Worm (Caenorhabditis elegans) whole organism, dauer: ENCODE results near the gene rpac-19.

ENCODE experiments used
- unc-62 ChIP-seq: sonication (generic microtip); optimal IDR thresholded peaks from 2 replicates; lab custom pipeline; 2017; ENCODE audit warnings: missing biosample characterization, missing genetic modification reagents, missing genetic modification characterization

The rpac-19 gene

DNA sequence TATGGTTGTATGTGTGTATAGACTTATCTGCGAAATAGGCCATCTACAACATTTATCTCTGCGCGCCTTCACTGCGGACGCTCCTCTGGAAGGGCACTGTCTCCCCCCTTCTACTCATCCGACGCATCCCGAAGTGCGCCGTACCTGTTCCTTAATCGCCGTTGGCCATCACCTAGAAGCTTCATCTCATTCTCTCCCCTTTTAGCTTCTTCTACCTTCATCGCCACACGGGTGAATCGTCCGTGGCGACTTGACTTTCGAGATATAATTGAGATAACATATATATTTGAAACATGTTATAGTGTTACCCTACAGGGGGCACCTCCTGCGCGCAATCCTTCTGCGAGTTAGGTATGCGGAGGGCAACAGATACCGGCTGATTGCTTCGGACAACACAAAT, 12.4 kb upstream of the rpac-19 start:
- no peak for TF ChIP-seq unc-62

DNA sequence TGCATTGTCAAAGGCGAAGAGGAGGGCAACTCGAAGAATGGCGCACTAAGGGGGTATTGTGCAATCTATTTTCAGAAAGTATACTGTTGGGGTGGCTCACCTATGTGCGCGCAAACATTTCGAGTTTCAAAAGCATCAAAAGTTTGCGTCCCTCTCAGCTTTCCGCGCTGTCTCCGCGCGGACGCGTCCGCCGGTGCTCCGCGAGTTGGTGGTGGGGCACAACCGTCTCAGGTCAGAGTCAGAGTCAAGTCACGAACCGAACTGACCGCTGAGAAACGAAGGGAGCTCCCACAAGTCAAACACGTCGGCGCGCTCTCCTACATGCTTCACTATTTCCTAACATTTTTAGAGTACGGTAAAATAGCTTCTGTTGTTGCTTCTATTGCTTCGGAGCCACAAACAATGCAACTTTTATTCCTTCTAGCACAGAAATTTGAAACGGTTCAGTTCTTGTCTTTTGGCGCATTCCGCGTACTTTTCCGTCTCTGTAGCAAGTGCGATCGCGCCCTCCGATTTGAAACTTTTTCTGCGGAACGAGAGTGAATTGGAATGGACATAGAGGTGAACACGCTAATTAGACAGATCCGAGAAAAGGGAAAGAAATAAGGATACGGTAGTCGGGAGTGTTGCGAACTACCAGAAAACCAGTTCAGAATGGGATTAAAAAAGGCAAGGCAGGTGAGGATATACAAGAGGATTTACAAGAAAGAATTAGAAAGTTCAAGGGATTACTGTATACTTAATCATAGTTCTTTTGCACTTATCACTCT, 9.8 kb upstream of the rpac-19 start:
- no peak for TF ChIP-seq unc-62

DNA sequence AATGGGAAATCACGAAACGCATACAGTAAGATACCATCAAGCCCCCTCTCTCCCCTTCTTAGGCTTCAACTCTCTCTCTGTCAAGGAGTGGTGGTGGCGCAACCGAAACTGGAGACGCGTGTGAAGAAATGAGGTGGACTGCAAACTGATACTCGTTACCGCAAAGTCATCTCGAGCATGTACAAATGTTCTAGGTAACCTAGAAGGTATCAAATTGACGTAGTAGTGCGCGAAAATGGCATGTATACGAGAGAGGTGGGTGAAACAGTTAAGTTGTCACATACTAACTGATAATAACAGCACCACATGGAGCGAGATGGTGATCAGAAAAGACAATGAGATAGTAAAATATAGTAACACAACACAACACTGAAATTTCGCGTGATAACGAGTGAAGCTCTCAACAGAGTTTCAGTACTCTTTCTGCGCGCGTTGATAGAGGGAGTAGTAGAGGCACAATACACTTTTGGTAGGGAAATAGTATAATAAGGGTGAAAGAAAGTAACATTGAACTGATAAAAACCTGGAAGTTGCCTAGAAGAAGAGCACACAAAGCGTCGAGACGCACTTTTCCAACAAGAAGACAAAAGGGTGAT, 8.6 kb upstream of the rpac-19 start:
- no peak for TF ChIP-seq unc-62

DNA sequence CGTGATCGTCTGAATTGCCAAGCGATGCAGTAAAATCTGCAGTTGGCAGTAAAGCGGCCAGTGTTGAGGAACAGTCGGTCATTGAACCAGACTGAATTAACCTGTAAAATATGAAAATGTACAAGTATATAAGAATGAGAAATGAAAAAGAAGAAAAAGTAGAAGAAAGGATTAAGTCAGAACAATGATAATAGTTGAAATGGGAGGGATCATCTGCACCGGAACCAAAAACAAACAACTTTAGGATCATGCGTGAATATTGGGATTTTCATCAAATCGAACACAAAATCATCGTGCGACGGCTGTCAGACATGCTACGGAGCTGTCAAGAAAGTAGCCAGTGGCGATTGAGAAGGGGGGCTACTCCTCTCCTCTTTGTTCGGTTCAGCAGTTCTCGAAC, 7.3 kb upstream of the rpac-19 start, which contains the start of gene gei-13:
Gene gei-13 (minus strand): TSS at position 101 of the 400 bp plus-strand sequence.
- TF ChIP-seq unc-62, result no peak

DNA sequence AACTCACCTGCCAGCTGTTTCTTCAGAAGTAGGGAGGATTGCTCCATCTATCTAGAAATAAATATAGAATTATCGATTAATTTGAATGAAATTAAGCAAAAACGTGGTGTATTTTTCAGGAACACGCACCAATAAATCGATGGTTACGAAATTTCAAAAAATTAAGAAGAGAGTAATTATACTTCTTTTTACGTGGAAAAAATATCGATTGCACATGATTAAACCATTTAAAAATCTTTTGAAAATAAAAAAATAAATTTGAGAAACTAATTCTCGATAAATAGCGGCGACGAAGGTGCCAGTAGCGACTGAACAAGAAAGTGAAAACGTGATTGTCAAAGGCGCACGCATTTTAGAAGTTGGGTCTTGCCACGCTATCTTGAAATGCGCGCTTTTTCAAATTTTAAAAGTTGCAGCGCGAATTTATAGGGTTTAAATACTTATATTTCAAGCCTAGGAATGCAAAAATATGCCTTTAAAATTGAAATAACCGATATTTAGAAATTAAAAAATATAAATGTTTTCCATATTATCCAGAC, 1.5 kb upstream of the rpac-19 start, which contains the start of gene ubc-7:
Gene ubc-7 (minus strand): TSS at position 51 of the 539 bp plus-strand sequence.
- no peak for TF ChIP-seq unc-62

DNA sequence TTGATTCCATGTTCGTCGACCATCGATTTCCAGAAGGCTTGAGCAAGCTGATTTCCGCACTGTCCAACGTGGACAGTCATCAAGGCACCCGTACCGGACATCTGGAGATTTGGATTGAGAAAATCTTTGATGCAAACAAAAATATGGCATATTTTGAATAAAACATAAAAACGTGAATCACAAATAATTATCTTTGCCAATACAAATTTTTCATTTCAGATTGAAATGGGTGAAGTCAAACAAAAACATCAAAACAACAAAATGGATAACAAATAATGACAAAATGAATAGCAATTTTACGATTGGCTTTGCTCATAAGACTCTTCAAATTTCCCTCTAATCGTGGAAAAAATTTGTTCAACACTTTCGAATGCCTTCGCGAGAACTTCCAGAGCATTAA, 631 bp downstream of the rpac-19 start, which contains the start of gene tbg-1:
Gene tbg-1 (minus strand): TSS at position 101 of the 400 bp plus-strand sequence.
- TF ChIP-seq unc-62, result no peak

DNA sequence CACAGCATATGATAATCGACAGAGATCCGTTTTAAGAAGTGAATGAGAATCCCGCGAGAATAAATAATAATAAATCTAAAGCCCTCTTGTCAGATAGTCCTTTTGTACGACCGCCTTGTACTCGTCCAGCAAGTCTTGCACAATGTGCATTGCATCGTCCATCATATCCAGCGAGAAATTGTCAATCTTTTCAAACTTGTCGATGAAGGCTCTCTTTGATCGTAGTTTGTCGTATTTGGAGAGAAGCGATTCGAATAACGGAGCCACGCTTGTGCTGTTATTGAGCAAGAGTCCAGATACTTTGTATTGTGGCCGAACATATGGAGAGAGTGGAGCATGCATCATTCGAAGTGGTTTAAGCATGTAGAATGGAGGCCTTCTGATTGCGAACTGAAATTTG, 3.1 kb downstream of the rpac-19 start:
- no peak for TF ChIP-seq unc-62

DNA sequence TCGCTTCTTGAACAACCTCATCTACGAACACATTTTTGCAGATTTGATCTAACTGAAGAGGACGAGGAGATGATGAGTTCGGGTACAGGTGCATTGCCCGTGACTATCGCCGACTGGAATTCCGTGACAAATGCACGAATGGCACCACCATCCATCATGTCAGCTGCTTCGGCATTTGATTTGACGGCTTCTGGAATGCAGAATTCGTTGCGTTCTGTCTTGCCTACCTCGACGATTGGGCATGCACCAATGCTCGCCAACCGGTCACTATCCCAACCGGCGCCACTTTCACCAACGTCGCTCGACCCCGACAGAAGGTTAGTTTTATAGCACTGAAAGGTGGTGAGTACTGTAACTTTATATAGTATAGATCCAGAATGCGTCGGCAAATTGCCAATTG, 6.2 kb downstream of the rpac-19 start:
- TF ChIP-seq unc-62, result no peak

DNA sequence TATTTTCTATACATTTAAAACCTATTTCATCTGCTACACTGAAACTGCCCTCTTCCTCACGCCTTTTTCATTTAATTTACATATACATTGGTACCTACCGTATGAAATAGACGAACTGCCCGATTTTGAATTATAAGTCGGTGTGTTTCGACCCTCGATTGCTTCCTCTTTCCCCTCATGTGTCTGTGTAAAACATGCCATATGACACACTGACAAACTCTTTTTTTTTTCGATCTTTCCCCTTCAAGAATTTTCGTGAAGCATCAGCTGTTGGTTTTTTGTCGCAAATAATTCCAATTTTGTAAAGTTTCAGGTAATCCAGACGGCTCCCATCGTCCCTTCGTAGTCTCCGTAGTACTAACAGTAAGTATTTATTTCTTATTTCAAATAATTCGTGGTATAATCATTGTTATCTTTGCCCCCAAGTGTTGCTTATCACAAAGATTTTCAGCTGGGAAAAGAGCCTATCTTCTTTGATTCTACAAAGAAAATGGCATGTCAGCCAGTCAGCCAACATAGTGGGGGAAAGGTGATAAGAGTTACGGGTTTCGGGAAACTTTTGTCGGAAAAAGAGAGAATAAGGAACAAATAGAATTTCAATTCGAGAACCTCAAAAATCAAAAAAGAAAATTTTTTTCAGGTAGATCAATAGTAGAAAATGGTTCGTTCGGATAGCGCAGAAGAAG, 7.7 kb downstream of the rpac-19 start:
- no peak for TF ChIP-seq unc-62

DNA sequence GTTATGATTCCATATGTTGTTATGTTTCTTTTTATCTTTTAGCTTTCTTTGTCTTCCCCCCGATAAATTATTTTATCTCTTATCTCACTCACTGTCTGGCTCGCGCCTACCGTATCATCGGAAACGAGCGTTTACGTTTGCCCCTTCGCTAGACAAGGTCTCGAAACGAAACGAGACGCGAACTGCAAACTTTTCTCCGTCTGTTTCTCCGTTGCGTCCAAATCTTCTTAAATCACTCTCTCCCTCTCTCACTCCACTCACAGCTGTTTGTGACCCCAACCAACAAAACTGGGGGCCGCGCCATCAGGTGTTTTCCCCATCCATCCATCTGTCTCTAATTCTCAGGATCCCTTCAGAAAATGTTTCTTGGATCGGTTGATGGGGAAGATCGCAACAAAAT, 9.5 kb downstream of the rpac-19 start:
- no peak for TF ChIP-seq unc-62

DNA sequence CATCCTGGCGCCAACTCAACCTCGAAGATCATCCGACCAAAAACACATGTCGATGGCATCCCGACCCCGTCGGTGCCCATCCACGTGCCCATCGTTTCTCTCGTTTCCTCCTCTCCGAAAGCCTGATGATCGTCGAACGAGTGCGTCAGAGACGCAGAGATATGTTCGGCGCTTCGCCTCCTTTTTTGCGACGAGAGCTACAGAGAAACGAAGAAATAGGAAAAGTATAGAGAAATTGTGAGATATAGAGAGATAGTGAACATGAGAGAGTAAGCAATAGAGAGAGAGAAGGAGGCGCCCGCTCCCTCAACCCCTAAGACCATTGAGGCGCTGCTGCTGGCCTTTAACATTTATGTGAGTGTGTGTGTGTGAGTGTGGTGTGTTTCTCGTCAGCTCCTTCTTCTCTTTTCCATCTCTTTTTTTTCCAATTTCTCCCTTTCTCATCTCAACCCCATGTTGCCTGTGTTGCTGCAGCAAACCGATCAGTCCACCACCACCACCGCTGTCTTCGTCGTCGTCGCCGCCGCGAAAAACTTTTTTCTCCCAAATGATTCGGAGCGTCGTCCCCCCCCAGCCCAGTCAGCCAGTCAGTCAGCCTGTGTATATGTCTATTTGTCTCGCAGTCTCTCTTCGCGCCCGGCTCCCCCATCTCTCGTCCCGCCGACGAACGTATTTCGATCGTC, 10.5 kb downstream of the rpac-19 start, which contains the start of gene hlh-11:
Gene hlh-11 (plus strand): TSS at position 633 of the 683 bp plus-strand sequence.
- TF ChIP-seq unc-62, result no peak

DNA sequence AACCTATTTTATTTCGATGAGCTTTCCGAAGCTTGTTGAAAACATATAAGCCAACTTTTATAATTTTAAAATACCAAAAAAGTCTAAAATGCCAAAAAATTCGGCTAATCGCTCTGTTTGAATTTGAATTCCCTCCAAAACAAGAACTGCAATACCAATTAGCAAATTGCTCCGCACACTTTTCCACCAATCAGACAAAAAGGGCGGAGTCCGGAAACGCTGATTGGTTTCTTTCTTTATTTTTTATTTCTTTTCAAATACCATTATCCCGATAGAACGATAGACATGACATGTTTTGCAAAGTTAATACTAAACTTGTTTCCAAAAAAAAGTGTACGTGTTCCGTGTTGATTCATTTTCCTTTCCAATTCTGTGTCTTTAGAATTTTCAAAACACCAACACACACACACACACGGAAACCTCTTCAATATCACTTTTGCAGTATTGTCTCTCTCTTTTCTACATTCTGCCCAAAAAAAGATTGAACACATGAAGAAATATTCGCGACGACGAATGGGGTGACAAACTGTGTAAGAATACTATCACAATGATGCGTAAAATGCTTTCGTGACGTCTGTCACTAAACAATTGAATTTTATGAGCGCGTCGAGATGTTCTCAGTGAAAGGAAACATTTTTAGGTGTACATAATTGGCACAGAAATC, 12.0 kb downstream of the rpac-19 start:
- no peak for TF ChIP-seq unc-62

DNA sequence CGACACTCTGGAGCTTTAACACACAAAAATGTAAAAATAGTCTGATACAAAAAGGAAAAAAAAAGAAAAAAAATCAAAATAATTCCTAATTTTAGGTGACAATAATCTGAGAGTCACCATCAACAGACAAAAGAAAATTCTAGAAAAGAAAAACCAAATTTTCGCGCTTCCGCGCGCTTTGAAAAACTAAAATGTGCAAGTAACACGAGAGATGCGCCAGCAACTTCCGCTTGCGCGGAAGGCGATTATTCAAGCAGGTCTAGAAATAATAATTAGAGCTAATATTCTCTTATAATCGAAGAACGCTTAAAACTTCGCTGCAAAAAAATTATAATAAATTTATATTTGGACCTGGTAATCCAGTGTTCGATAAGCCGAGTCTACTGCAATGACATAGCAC, 12.8 kb downstream of the rpac-19 start:
- TF ChIP-seq unc-62, result no peak

DNA sequence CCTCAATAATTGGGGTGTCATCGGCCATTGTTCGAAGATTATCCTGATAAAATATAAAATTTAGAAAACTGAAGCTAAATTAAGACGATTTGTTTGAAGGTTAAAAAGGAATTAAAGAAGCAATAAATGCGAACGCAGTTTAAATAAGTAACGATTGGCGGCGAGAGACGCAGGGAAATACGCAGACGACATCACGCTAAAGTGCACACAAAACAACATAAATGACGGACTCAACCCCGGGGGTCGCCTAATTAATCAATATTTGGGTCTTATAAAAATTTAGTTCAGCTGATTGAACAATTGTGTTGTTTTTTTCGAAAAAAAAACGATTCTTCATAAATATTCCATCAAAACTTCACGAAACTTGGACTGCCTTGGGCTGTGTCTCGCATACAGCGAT, 13.3 kb downstream of the rpac-19 start, which contains the start of gene hcp-3:
Gene hcp-3 (minus strand): TSS at position 45 of the 400 bp plus-strand sequence.
- no peak for TF ChIP-seq unc-62

DNA sequence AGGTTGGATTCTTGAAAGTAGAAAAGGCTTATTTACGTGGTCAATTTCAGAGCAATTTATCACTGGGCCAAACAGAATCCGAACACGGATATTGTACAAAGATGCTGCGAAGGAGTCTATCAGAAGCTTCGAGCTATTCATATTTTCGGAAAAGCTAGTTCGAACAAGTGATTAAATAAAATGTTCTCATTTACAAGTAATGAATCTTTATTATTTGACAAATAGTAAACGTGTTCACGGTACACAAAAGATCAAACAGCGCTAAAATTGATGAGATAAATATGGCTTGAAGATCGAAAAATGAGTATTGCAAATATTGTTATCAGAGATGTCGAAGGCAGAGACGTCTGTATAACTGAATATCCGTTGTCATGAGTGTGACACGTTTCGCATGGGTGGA, 14.6 kb downstream of the rpac-19 start:
- TF ChIP-seq unc-62, result no peak

DNA sequence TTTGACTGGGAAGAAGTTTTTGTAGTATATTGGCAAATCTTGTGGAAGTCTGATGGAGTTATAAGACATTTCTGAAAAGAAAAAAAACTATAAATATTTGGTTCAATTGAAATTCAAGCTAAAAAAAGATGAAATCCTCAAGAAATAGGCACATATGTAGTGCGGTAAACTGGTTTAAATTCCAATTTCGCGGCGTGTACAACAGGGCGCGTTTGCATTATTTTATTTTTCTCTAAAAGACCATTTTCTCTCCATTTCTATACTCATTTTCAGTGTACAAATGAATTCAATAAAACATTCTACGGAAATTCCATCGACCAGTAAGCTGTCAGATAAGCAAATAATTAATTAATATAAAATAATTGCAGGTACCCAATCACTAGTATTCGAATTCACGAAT, 15.5 kb downstream of the rpac-19 start, which contains the start of the genes pri-1 and F58A4.6:
Gene pri-1 (minus strand): TSS at position 71 of the 400 bp plus-strand sequence.
Gene F58A4.6 (plus strand): TSS at position 272 of the 400 bp plus-strand sequence.
- no peak for TF ChIP-seq unc-62
